Worm (Caenorhabditis elegans) whole organism, L2 larva: Measurements from ENCODE around the gene CC8.3.

ENCODE experiments used
- blmp-1 ChIP-seq: sonication (generic microtip); optimal IDR thresholded peaks from 2 replicates; lab custom pipeline; 2017; ENCODE audit warnings: missing genetic modification characterization, mild to moderate bottlenecking, missing compliant biosample characterization, antibody characterized with exemption, moderate library complexity; ENCODE audit not compliant: insufficient read depth
- crh-2 ChIP-seq: sonication (generic microtip); optimal IDR thresholded peaks from 2 replicates; lab custom pipeline; 2017; ENCODE audit warnings: missing biosample characterization, missing genetic modification characterization
- fos-1 ChIP-seq: fragments of 150-350 bp; optimal IDR thresholded peaks from 2 replicates; lab custom pipeline; 2014; ENCODE audit warnings: missing biosample characterization, missing genetic modification characterization
- lin-13 ChIP-seq: fragments of 150-350 bp; optimal IDR thresholded peaks from 2 replicates; lab custom pipeline; 2014; ENCODE audit warnings: missing biosample characterization, missing genetic modification reagents, missing genetic modification characterization
- lsy-2 ChIP-seq, 2 experiments: fragments of 150-350 bp in 1 of 2; sonication (generic microtip) in 1 of 2; optimal IDR thresholded peaks; 2 replicates each; lab custom pipeline; 2014 to 2017; ENCODE audit warnings: missing biosample characterization in 2 of 2, missing genetic modification characterization in 2 of 2
- nhr-10 ChIP-seq: sonication (generic microtip); optimal IDR thresholded peaks from 2 replicates; lab custom pipeline; 2017; ENCODE audit warnings: missing biosample characterization, missing genetic modification characterization
- skn-1 ChIP-seq: sonication (generic microtip); optimal IDR thresholded peaks from 2 replicates; lab custom pipeline; 2017; ENCODE audit warnings: missing biosample characterization, missing genetic modification characterization

ce11 chrIV:3626447-3626846 is 15.6 kb downstream of the CC8.3 start:
- TF ChIP-seq nhr-10 (tag; lab: Kevin White, UChicago) (no peak), blmp-1 (no peak), lsy-2 (tag; optimal IDR thresholded peaks at IDR 0.05; lab: Kevin White, UChicago) (no peak), lin-13 (no peak), skn-1 (tag; lab: Kevin White, UChicago) (no peak), fos-1 (tag; lab: Kevin White, UChicago) (no peak), crh-2 (tag; lab: Kevin White, UChicago) (no peak)
